Worm (Caenorhabditis elegans) whole organism, L1 larva: Measurements from ENCODE around the gene mxl-1.

ENCODE experiments used
- C04F5.9 ChIP-seq: sonication (generic microtip); optimal IDR thresholded peaks from 2 replicates; lab custom pipeline; 2016; ENCODE audit warnings: missing genetic modification characterization, missing compliant biosample characterization
- C34B4.2 ChIP-seq: sonication (generic microtip); optimal IDR thresholded peaks from 2 replicates; lab custom pipeline; 2017; ENCODE audit warnings: mild to moderate bottlenecking, missing genetic modification characterization, missing compliant biosample characterization
- F16B12.6 ChIP-seq: fragments of 150-350 bp; optimal IDR thresholded peaks from 2 replicates; lab custom pipeline; 2014; ENCODE audit warnings: missing biosample characterization, missing genetic modification characterization
- Y116A8C.19 ChIP-seq: sonication (generic microtip); optimal IDR thresholded peaks from 2 replicates; lab custom pipeline; 2016; ENCODE audit warnings: missing compliant biosample characterization, missing genetic modification characterization, borderline replicate concordance
- aha-1 ChIP-seq: fragments of 150-350 bp; optimal IDR thresholded peaks from 2 replicates; lab custom pipeline; 2014; ENCODE audit warnings: missing biosample characterization, missing genetic modification characterization
- aly-2 ChIP-seq: fragments of 150-350 bp; optimal IDR thresholded peaks from 2 replicates; lab custom pipeline; 2014; ENCODE audit warnings: missing biosample characterization, missing genetic modification characterization
- ama-1 ChIP-seq: fragments of 150-350 bp; optimal IDR thresholded peaks from 2 replicates; lab custom pipeline; 2014
- blmp-1 ChIP-seq: fragments of 150-350 bp; optimal IDR thresholded peaks from 2 replicates; lab custom pipeline; 2014; ENCODE audit warnings: missing biosample characterization, missing genetic modification characterization
- ceh-82 ChIP-seq, 3 experiments: fragments of 150-350 bp in 1 of 3; sonication (generic microtip) in 2 of 3; optimal IDR thresholded peaks; 2 replicates each; lab custom pipeline; 2014 to 2017; ENCODE audit warnings: missing biosample characterization in 3 of 3, missing genetic modification characterization in 3 of 3
- ceh-88 ChIP-seq: fragments of 200-800 bp; sonication (Bioruptor generic); IDR thresholded peaks from 2 replicates; pipeline ENCODE4 v1.3.6; 2022; ENCODE audit warnings: missing genetic modification characterization, missing compliant biosample characterization
- ces-1 ChIP-seq: fragments of 150-350 bp; optimal IDR thresholded peaks from 2 replicates; lab custom pipeline; 2014; ENCODE audit warnings: missing biosample characterization, missing genetic modification reagents, missing genetic modification characterization
- efl-1 ChIP-seq, 4 experiments: fragments of 150-350 bp; optimal IDR thresholded peaks in 3 of 4; peaks in 1 of 4; 1 replicate in 1 of 4; 2 replicates in 3 of 4; lab custom pipeline; 2014; ENCODE audit warnings: missing biosample characterization in 2 of 4, missing genetic modification characterization in 2 of 4, missing genetic modification reagents in 2 of 4
- efl-3 ChIP-seq: fragments of 200-800 bp; sonication (Bioruptor generic); optimal IDR thresholded peaks from 2 replicates; lab custom pipeline; 2018; ENCODE audit warnings: mild to moderate bottlenecking, missing genetic modification characterization, missing compliant biosample characterization
- egl-27 ChIP-seq, 2 experiments: fragments of 150-350 bp in 1 of 2; sonication (generic microtip); optimal IDR thresholded peaks; 3 replicates each; lab custom pipeline; 2017 to 2018; ENCODE audit warnings: missing biosample characterization in 2 of 2, missing genetic modification characterization in 2 of 2, missing genetic modification reagents in 2 of 2
- elt-2 ChIP-seq: sonication (generic microtip); optimal IDR thresholded peaks from 2 replicates; lab custom pipeline; 2016; ENCODE audit warnings: missing genetic modification characterization, mild to moderate bottlenecking, inconsistent platforms, missing compliant biosample characterization, missing genetic modification reagents
- fkh-10 ChIP-seq: sonication (generic microtip); optimal IDR thresholded peaks from 2 replicates; lab custom pipeline; 2017; ENCODE audit warnings: missing biosample characterization, missing genetic modification reagents, missing genetic modification characterization
- fkh-4 ChIP-seq: sonication (generic microtip); optimal IDR thresholded peaks from 2 replicates; lab custom pipeline; 2016; ENCODE audit warnings: missing compliant biosample characterization, missing genetic modification characterization, borderline replicate concordance
- fkh-8 ChIP-seq: sonication (generic microtip); optimal IDR thresholded peaks from 2 replicates; lab custom pipeline; 2016; ENCODE audit warnings: mild to moderate bottlenecking, missing genetic modification characterization, missing compliant biosample characterization
- fos-1 ChIP-seq: fragments of 150-350 bp; optimal IDR thresholded peaks from 2 replicates; lab custom pipeline; 2014; ENCODE audit warnings: missing biosample characterization, missing genetic modification characterization
- grh-1 ChIP-seq: fragments of 200-800 bp; sonication (Bioruptor generic); IDR thresholded peaks from 2 replicates; pipeline ENCODE4 v1.3.6; 2022; ENCODE audit warnings: missing genetic modification reagents, missing genetic modification characterization, missing compliant biosample characterization
- hlh-17 ChIP-seq: fragments of 200-800 bp; sonication (Bioruptor generic); optimal IDR thresholded peaks from 2 replicates; lab custom pipeline; 2018; ENCODE audit warnings: missing genetic modification characterization, mild to moderate bottlenecking, missing compliant biosample characterization, moderate library complexity, borderline replicate concordance
- hlh-4 ChIP-seq: sonication (generic microtip); optimal IDR thresholded peaks from 2 replicates; lab custom pipeline; 2016; ENCODE audit warnings: mild to moderate bottlenecking, missing genetic modification characterization, missing compliant biosample characterization
- hpl-2 ChIP-seq: fragments of 150-350 bp; optimal IDR thresholded peaks from 2 replicates; lab custom pipeline; 2014; ENCODE audit warnings: missing biosample characterization, missing genetic modification reagents, missing genetic modification characterization
- irx-1 ChIP-seq: sonication (generic microtip); optimal IDR thresholded peaks from 2 replicates; lab custom pipeline; 2016; ENCODE audit warnings: missing genetic modification characterization, missing compliant biosample characterization
- isw-1 ChIP-seq: fragments of 200-800 bp; sonication (Bioruptor generic); IDR thresholded peaks from 2 replicates; pipeline ENCODE4 v1.3.6; 2022; ENCODE audit warnings: missing genetic modification characterization, missing compliant biosample characterization
- jun-1 ChIP-seq: fragments of 150-350 bp; optimal IDR thresholded peaks from 2 replicates; lab custom pipeline; 2014; ENCODE audit warnings: missing biosample characterization, missing genetic modification reagents, missing genetic modification characterization
- lin-14 ChIP-seq: fragments of 200-800 bp; sonication (Bioruptor generic); optimal IDR thresholded peaks from 2 replicates; lab custom pipeline; 2018; ENCODE audit warnings: mild to moderate bottlenecking, missing genetic modification characterization, moderate library complexity, missing compliant biosample characterization
- lin-15B ChIP-seq: fragments of 150-350 bp; sonication (generic microtip); optimal IDR thresholded peaks from 3 replicates; lab custom pipeline; 2014; ENCODE audit warnings: missing biosample characterization, missing genetic modification characterization
- lin-35 ChIP-seq, 2 experiments: fragments of 150-350 bp; optimal IDR thresholded peaks; 2 replicates each; lab custom pipeline; 2014; ENCODE audit warnings: missing biosample characterization in 2 of 2, missing genetic modification characterization in 2 of 2, missing genetic modification reagents in 2 of 2
- lir-3 ChIP-seq: sonication (generic microtip); optimal IDR thresholded peaks from 2 replicates; lab custom pipeline; 2016; ENCODE audit warnings: mild to moderate bottlenecking, missing genetic modification characterization, moderate library complexity, missing compliant biosample characterization; ENCODE audit not compliant: poor library complexity
- mab-9 ChIP-seq: fragments of 200-800 bp; sonication (Bioruptor generic); IDR thresholded peaks from 2 replicates; pipeline ENCODE4 v1.3.6; 2022; ENCODE audit warnings: missing genetic modification reagents, missing genetic modification characterization, missing compliant biosample characterization
- mdl-1 ChIP-seq, 2 experiments: fragments of 150-350 bp; optimal IDR thresholded peaks; 2 replicates each; lab custom pipeline; 2014 to 2017; ENCODE audit warnings: missing biosample characterization in 2 of 2, missing genetic modification characterization in 2 of 2, inconsistent platforms in 1 of 2
- mef-2 ChIP-seq: fragments of 150-350 bp; optimal IDR thresholded peaks from 2 replicates; lab custom pipeline; 2014; ENCODE audit warnings: missing biosample characterization, missing genetic modification characterization
- mep-1 ChIP-seq: fragments of 150-350 bp; optimal IDR thresholded peaks from 2 replicates; lab custom pipeline; 2014; ENCODE audit warnings: missing biosample characterization, missing genetic modification characterization
- nhr-11 ChIP-seq: fragments of 150-350 bp; optimal IDR thresholded peaks from 2 replicates; lab custom pipeline; 2014; ENCODE audit warnings: missing biosample characterization, missing genetic modification characterization
- nhr-19 ChIP-seq: fragments of 200-800 bp; sonication (Bioruptor generic); conservative IDR thresholded peaks from 2 replicates; pipeline ENCODE4 v1.3.6; 2022; ENCODE audit warnings: missing genetic modification characterization, missing compliant biosample characterization
- nhr-237 ChIP-seq: fragments of 150-350 bp; optimal IDR thresholded peaks from 2 replicates; lab custom pipeline; 2014; ENCODE audit warnings: missing biosample characterization, missing genetic modification characterization
- nhr-47 ChIP-seq: sonication (generic microtip); optimal IDR thresholded peaks from 2 replicates; lab custom pipeline; 2016; ENCODE audit warnings: mild to moderate bottlenecking, missing genetic modification characterization, moderate library complexity, missing compliant biosample characterization
- nhr-71 ChIP-seq: sonication (generic microtip); optimal IDR thresholded peaks from 2 replicates; lab custom pipeline; 2016; ENCODE audit warnings: mild to moderate bottlenecking, missing genetic modification characterization, moderate library complexity, missing compliant biosample characterization
- nhr-76 ChIP-seq: sonication (generic microtip); optimal IDR thresholded peaks from 2 replicates; lab custom pipeline; 2017; ENCODE audit warnings: missing biosample characterization, missing genetic modification characterization
- nhr-84 ChIP-seq: sonication (generic microtip); optimal IDR thresholded peaks from 2 replicates; lab custom pipeline; 2017; ENCODE audit warnings: missing biosample characterization, missing genetic modification characterization
- nhr-90 ChIP-seq: sonication (generic microtip); optimal IDR thresholded peaks from 2 replicates; lab custom pipeline; 2016; ENCODE audit warnings: mild to moderate bottlenecking, missing genetic modification characterization, missing compliant biosample characterization; ENCODE audit not compliant: poor library complexity
- rnt-1 ChIP-seq: sonication (generic microtip); optimal IDR thresholded peaks from 2 replicates; lab custom pipeline; 2016; ENCODE audit warnings: mild to moderate bottlenecking, missing genetic modification characterization, moderate library complexity, missing compliant biosample characterization
- snu-23 ChIP-seq: sonication (generic microtip); optimal IDR thresholded peaks from 2 replicates; lab custom pipeline; 2016; ENCODE audit warnings: missing genetic modification characterization, missing compliant biosample characterization
- sox-4 ChIP-seq: sonication (generic microtip); optimal IDR thresholded peaks from 2 replicates; lab custom pipeline; 2016; ENCODE audit warnings: missing genetic modification characterization, missing compliant biosample characterization
- sup-37 ChIP-seq: fragments of 200-800 bp; sonication (Bioruptor generic); optimal IDR thresholded peaks from 2 replicates; lab custom pipeline; 2018; ENCODE audit warnings: mild to moderate bottlenecking, missing genetic modification characterization, missing compliant biosample characterization
- swsn-7 ChIP-seq: sonication (generic microtip); optimal IDR thresholded peaks from 2 replicates; lab custom pipeline; 2016; ENCODE audit warnings: missing genetic modification characterization, missing compliant biosample characterization
- tlp-1 ChIP-seq: fragments of 150-350 bp; optimal IDR thresholded peaks from 2 replicates; lab custom pipeline; 2014; ENCODE audit warnings: missing biosample characterization, missing genetic modification characterization
- unc-130 ChIP-seq: fragments of 150-350 bp; optimal IDR thresholded peaks from 2 replicates; lab custom pipeline; 2017; ENCODE audit warnings: missing biosample characterization, missing genetic modification characterization, inconsistent platforms
- unc-30 ChIP-seq: sonication (generic microtip); optimal IDR thresholded peaks from 2 replicates; lab custom pipeline; 2017; ENCODE audit warnings: missing biosample characterization, missing genetic modification characterization
- zag-1 ChIP-seq: fragments of 150-350 bp; optimal IDR thresholded peaks from 2 replicates; lab custom pipeline; 2014; ENCODE audit warnings: missing biosample characterization, missing genetic modification characterization
- ztf-11 ChIP-seq, 2 experiments: sonication (generic microtip); optimal IDR thresholded peaks; 2 replicates each; lab custom pipeline; 2016 to 2017; ENCODE audit warnings: missing genetic modification characterization in 2 of 2, missing biosample characterization in 1 of 2, missing compliant biosample characterization in 1 of 2

mxl-1 gene

DNA sequence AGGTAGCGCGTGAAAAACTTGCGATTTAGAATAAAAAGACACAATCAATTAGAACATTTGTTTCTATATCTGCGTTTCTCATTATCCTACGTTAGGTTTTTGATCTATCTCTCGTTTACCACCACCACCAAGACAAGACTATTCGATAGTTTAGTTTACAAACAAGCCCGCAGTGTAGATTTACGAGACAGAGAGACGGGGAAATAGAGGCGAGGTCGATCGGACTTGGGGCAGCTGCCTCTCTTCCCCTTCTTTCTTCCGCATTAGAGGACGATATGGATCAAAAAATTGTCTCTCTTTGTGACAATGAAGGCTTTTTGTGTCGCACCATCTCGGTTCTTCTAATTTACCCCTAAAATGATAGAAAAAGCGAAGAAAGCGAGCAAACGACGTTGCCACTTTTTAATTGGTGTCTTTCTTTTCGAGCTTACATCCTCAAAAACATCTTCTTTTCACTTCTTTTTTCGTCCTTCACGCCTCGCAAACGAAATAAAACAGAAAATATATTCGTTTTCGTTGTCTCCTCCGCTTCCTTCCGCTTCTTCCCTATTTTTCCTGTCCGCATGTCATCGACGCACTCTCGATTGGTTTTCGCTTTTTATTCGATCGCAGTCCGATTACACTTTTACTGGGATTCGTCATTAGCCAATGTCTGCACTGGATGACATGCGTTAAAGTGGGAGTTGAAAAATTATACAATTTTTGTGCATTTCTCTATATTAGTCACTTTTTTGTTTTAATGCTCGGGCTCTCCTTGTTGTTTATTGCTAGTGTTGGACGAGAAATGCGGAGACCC lies 37.0 kb downstream of the mxl-1 start (continued):
- TF ChIP-seq efl-3 (GFP tag; lab: Kevin White, UChicago) (no peak), mef-2 (no peak), tlp-1 (tag; lab: Kevin White, UChicago) (no peak), sup-37 (GFP tag; lab: Kevin White, UChicago) (no peak), hlh-4 (no peak), isw-1 (GFP tag; lab: Robert Waterston, UW) (no peak), grh-1 (no peak), lin-14 (peak; percentile 78), C04F5.9 (tag; lab: Kevin White, UChicago) (no peak), blmp-1 (tag; lab: Kevin White, UChicago) (peak; percentile 97), ceh-82 (tag; optimal IDR thresholded peaks at IDR 0.05; lab: Kevin White, UChicago) (peak in 1 of 3 experiments; percentile 8), lin-15B (tag; lab: Kevin White, UChicago) (no peak), aha-1 (no peak), nhr-90 (tag; lab: Kevin White, UChicago) (no peak), swsn-7 (tag; lab: Kevin White, UChicago) (no peak), fkh-4 (tag; lab: Kevin White, UChicago) (no peak), mep-1 (peak; percentile 66), nhr-19 (GFP tag; lab: Robert Waterston, UW) (no peak), nhr-84 (tag; lab: Kevin White, UChicago) (no peak), lir-3 (tag; lab: Kevin White, UChicago) (no peak), efl-1 (optimal IDR thresholded peaks at IDR 0.05; lab: Kevin White, UChicago) (peak; percentile 3 to 19), efl-1 (GFP tag; optimal IDR thresholded peaks at IDR 0.05 in 1 of 2; lab: Kevin White, UChicago) (no peak), snu-23 (GFP tag; lab: Kevin White, UChicago) (peak; percentile 46), unc-130 (peak; percentile 5), ceh-88 (GFP tag; lab: Robert Waterston, UW) (no peak), nhr-11 (tag; lab: Kevin White, UChicago) (no peak), elt-2 (tag; lab: Kevin White, UChicago) (no peak), fkh-8 (tag; lab: Kevin White, UChicago) (no peak), unc-30 (tag; lab: Kevin White, UChicago) (no peak), mdl-1 (tag; optimal IDR thresholded peaks at IDR 0.05; lab: Kevin White, UChicago) (no peak), zag-1 (tag; lab: Kevin White, UChicago) (no peak), ztf-11 (tag; optimal IDR thresholded peaks at IDR 0.05; lab: Kevin White, UChicago) (no peak), C34B4.2 (tag; lab: Kevin White, UChicago) (no peak), sox-4 (no peak), mab-9 (GFP tag; lab: Robert Waterston, UW) (no peak), fkh-10 (GFP tag; lab: Kevin White, UChicago) (no peak), hpl-2 (GFP tag; lab: Kevin White, UChicago) (no peak), ama-1 (lab: Kevin White, UChicago) (no peak), aly-2 (tag; lab: Kevin White, UChicago) (no peak), nhr-76 (tag; lab: Kevin White, UChicago) (no peak), nhr-71 (no peak), F16B12.6 (tag; lab: Kevin White, UChicago) (no peak), hlh-17 (GFP tag; lab: Kevin White, UChicago) (no peak), Y116A8C.19 (tag; lab: Kevin White, UChicago) (no peak), ces-1 (GFP tag; lab: Kevin White, UChicago) (no peak), nhr-237 (no peak), rnt-1 (peak; percentile 16), irx-1 (peak; percentile 21), jun-1 (no peak), fos-1 (no peak), egl-27 (tag; optimal IDR thresholded peaks at IDR 0.05; lab: Kevin White, UChicago) (no peak), lin-35 (GFP tag; optimal IDR thresholded peaks at IDR 0.05; lab: Kevin White, UChicago) (no peak), nhr-47 (tag; lab: Kevin White, UChicago) (no peak)
